Worm (Caenorhabditis elegans) whole organism, late embryonic: ENCODE results near the gene glb-34.

Experiments
- C08G9.2 ChIP-seq: sonication (generic microtip); optimal IDR thresholded peaks from 2 replicates; lab custom pipeline; 2016; ENCODE audit warnings: mild to moderate bottlenecking, missing genetic modification characterization, moderate library complexity, missing compliant biosample characterization
- F13H6.1 ChIP-seq: sonication (generic microtip); optimal IDR thresholded peaks from 2 replicates; lab custom pipeline; 2016; ENCODE audit warnings: missing genetic modification characterization, missing compliant biosample characterization
- K02D7.2 ChIP-seq: sonication (generic microtip); optimal IDR thresholded peaks from 2 replicates; lab custom pipeline; 2017; ENCODE audit warnings: mild to moderate bottlenecking, missing genetic modification characterization, missing compliant biosample characterization
- T23F11.4 ChIP-seq: fragments of 200-800 bp; sonication (Bioruptor generic); optimal IDR thresholded peaks from 2 replicates; lab custom pipeline; 2018; ENCODE audit warnings: mild to moderate bottlenecking, missing genetic modification characterization, missing compliant biosample characterization
- Y22D7AL.16 ChIP-seq: sonication (generic microtip); optimal IDR thresholded peaks from 2 replicates; lab custom pipeline; 2016; ENCODE audit warnings: missing genetic modification characterization, missing compliant biosample characterization
- ahr-1 ChIP-seq: sonication (generic microtip); optimal IDR thresholded peaks from 2 replicates; lab custom pipeline; 2016; ENCODE audit warnings: missing genetic modification characterization, missing compliant biosample characterization
- ama-1 ChIP-seq: fragments of 150-350 bp; optimal IDR thresholded peaks from 2 replicates; lab custom pipeline; 2014
- ceh-14 ChIP-seq: sonication (generic microtip); optimal IDR thresholded peaks from 2 replicates; lab custom pipeline; 2016; ENCODE audit warnings: missing genotype, missing genetic modification characterization, missing compliant biosample characterization
- ceh-18 ChIP-seq: sonication (generic microtip); optimal IDR thresholded peaks from 2 replicates; lab custom pipeline; 2016; ENCODE audit warnings: missing genetic modification characterization, missing compliant biosample characterization
- ceh-2 ChIP-seq: sonication (generic microtip); optimal IDR thresholded peaks from 2 replicates; lab custom pipeline; 2016; ENCODE audit warnings: missing genotype, missing genetic modification characterization, missing compliant biosample characterization
- ceh-24 ChIP-seq: sonication (generic microtip); optimal IDR thresholded peaks from 2 replicates; lab custom pipeline; 2016; ENCODE audit warnings: mild to moderate bottlenecking, missing genetic modification characterization, missing compliant biosample characterization
- ceh-48 ChIP-seq: sonication (generic microtip); optimal IDR thresholded peaks from 2 replicates; lab custom pipeline; 2016; ENCODE audit warnings: missing genetic modification characterization, inconsistent platforms, missing compliant biosample characterization
- ceh-6 ChIP-seq: fragments of 200-800 bp; sonication (Bioruptor generic); optimal IDR thresholded peaks from 2 replicates; lab custom pipeline; 2018; ENCODE audit warnings: mild to moderate bottlenecking, missing genetic modification characterization, missing compliant biosample characterization
- che-1 ChIP-seq: sonication (generic microtip); optimal IDR thresholded peaks from 2 replicates; lab custom pipeline; 2016; ENCODE audit warnings: mild to moderate bottlenecking, missing genetic modification characterization, missing compliant biosample characterization
- elt-2 ChIP-seq: sonication (generic microtip); optimal IDR thresholded peaks from 2 replicates; lab custom pipeline; 2016; ENCODE audit warnings: missing genetic modification reagents, missing genetic modification characterization, missing compliant biosample characterization
- elt-4 ChIP-seq: sonication (generic microtip); optimal IDR thresholded peaks from 2 replicates; lab custom pipeline; 2016; ENCODE audit warnings: missing genetic modification characterization, missing compliant biosample characterization
- eyg-1 ChIP-seq: sonication (generic microtip); optimal IDR thresholded peaks from 2 replicates; lab custom pipeline; 2016; ENCODE audit warnings: missing genotype, missing genetic modification characterization, missing compliant biosample characterization
- hlh-15 ChIP-seq: sonication (generic microtip); optimal IDR thresholded peaks from 2 replicates; lab custom pipeline; 2016; ENCODE audit warnings: missing genetic modification characterization, missing compliant biosample characterization
- hlh-30 ChIP-seq: sonication (generic microtip); optimal IDR thresholded peaks from 2 replicates; lab custom pipeline; 2017; ENCODE audit warnings: antibody characterized with exemption, missing genetic modification characterization, missing compliant biosample characterization; ENCODE audit not compliant: insufficient read depth
- hlh-6 ChIP-seq: sonication (generic microtip); optimal IDR thresholded peaks from 2 replicates; lab custom pipeline; 2016; ENCODE audit warnings: missing genotype, missing genetic modification characterization, missing compliant biosample characterization
- lim-6 ChIP-seq: sonication (generic microtip); optimal IDR thresholded peaks from 2 replicates; lab custom pipeline; 2016; ENCODE audit warnings: missing genetic modification characterization, missing compliant biosample characterization
- lin-11 ChIP-seq: fragments of 200-800 bp; sonication (Bioruptor generic); optimal IDR thresholded peaks from 2 replicates; lab custom pipeline; 2018; ENCODE audit warnings: mild to moderate bottlenecking, missing genetic modification characterization, missing compliant biosample characterization
- nfya-1 ChIP-seq: sonication (generic microtip); optimal IDR thresholded peaks from 2 replicates; lab custom pipeline; 2017; ENCODE audit warnings: missing genetic modification characterization, mild to moderate bottlenecking, missing compliant biosample characterization, antibody characterized with exemption, moderate library complexity
- npax-4 ChIP-seq: sonication (generic microtip); optimal IDR thresholded peaks from 2 replicates; lab custom pipeline; 2016; ENCODE audit warnings: missing genetic modification characterization, missing compliant biosample characterization
- pat-9 ChIP-seq: fragments of 200-800 bp; sonication (Bioruptor generic); optimal IDR thresholded peaks from 2 replicates; lab custom pipeline; 2018; ENCODE audit warnings: mild to moderate bottlenecking, missing genetic modification characterization, moderate library complexity, missing compliant biosample characterization
- pha-2 ChIP-seq: sonication (generic microtip); optimal IDR thresholded peaks from 2 replicates; lab custom pipeline; 2017; ENCODE audit warnings: mild to moderate bottlenecking, missing genetic modification characterization, missing compliant biosample characterization
- pqm-1 ChIP-seq: sonication (generic microtip); optimal IDR thresholded peaks from 2 replicates; lab custom pipeline; 2016; ENCODE audit warnings: missing genetic modification characterization, missing compliant biosample characterization
- pros-1 ChIP-seq: fragments of 150-350 bp; optimal IDR thresholded peaks from 2 replicates; lab custom pipeline; 2014; ENCODE audit warnings: missing biosample characterization, missing genetic modification reagents, missing genetic modification characterization
- ref-2 ChIP-seq: sonication (generic microtip); optimal IDR thresholded peaks from 2 replicates; lab custom pipeline; 2016; ENCODE audit warnings: missing genetic modification characterization, missing compliant biosample characterization
- sdc-2 ChIP-seq: sonication (generic microtip); optimal IDR thresholded peaks from 2 replicates; lab custom pipeline; 2016; ENCODE audit warnings: missing genotype, missing genetic modification characterization, missing compliant biosample characterization
- sox-4 ChIP-seq: sonication (generic microtip); optimal IDR thresholded peaks from 2 replicates; lab custom pipeline; 2017; ENCODE audit warnings: mild to moderate bottlenecking, missing genetic modification characterization, inconsistent platforms, missing compliant biosample characterization
- unc-3 ChIP-seq, 2 experiments: fragments of 200-800 bp in 1 of 2; sonication (Bioruptor generic) in 1 of 2; sonication (generic microtip) in 1 of 2; conservative IDR thresholded peaks in 1 of 2; optimal IDR thresholded peaks in 1 of 2; 2 replicates each; pipeline versions ENCODE4 v1.3.6 to Lab custom; 2016 to 2022; ENCODE audit warnings: missing compliant biosample characterization in 2 of 2, missing genetic modification characterization in 2 of 2, missing genetic modification reagents in 1 of 2
- unc-42 ChIP-seq: sonication (generic microtip); optimal IDR thresholded peaks from 2 replicates; lab custom pipeline; 2016; ENCODE audit warnings: missing genotype, missing genetic modification characterization, missing compliant biosample characterization
- unc-55 ChIP-seq: sonication (generic microtip); optimal IDR thresholded peaks from 2 replicates; lab custom pipeline; 2017; ENCODE audit warnings: missing biosample characterization, missing genetic modification reagents, missing genetic modification characterization
- zip-5 ChIP-seq: sonication (generic microtip); optimal IDR thresholded peaks from 2 replicates; lab custom pipeline; 2016; ENCODE audit warnings: missing genetic modification characterization, missing compliant biosample characterization

glb-34 gene

ce11 chrIV:14620543-14620942, 48.0 kb upstream of the glb-34 start (continued):
- TF ChIP-seq hlh-30 = no peak
- no peak for TF ChIP-seq npax-4 (tag; lab: Kevin White, UChicago)
- TF ChIP-seq elt-4 (tag; lab: Kevin White, UChicago) = no peak
- no peak for TF ChIP-seq sdc-2 (tag; lab: Kevin White, UChicago)
- TF ChIP-seq unc-42 (tag; lab: Kevin White, UChicago) = no peak
- no peak for TF ChIP-seq pqm-1 (tag; lab: Kevin White, UChicago)
- TF ChIP-seq T23F11.4 (GFP tag; lab: Kevin White, UChicago) = no peak
- TF ChIP-seq hlh-6 (tag; lab: Kevin White, UChicago) = no peak
- peak; percentile 33 for TF ChIP-seq nfya-1
- no peak for TF ChIP-seq elt-2 (tag; lab: Kevin White, UChicago)
- TF ChIP-seq ceh-24 = no peak

- no peak for TF ChIP-seq hlh-6 (tag; lab: Kevin White, UChicago)
- TF ChIP-seq ceh-14 (tag; lab: Kevin White, UChicago) = no peak
- TF ChIP-seq elt-4 (tag; lab: Kevin White, UChicago) = no peak
- no peak for TF ChIP-seq ceh-2 (tag; lab: Kevin White, UChicago)
- TF ChIP-seq C08G9.2 (tag; lab: Kevin White, UChicago) = no peak
- no peak for TF ChIP-seq npax-4 (tag; lab: Kevin White, UChicago)
- no peak for TF ChIP-seq pat-9 (tag; lab: Kevin White, UChicago)
- TF ChIP-seq pros-1 (tag; lab: Kevin White, UChicago) = no peak
- no peak for TF ChIP-seq eyg-1
- TF ChIP-seq, all 69 proteins: peak for 0
These were observed 47.5 kb upstream of the glb-34 start for ce11 chrIV:14620042-14620441.

- TF ChIP-seq sox-4 (tag; lab: Kevin White, UChicago) = no peak
- TF ChIP-seq ref-2 (tag; lab: Kevin White, UChicago) = no peak
These were observed 46.0 kb upstream of the glb-34 start for ce11 chrIV:14618551-14618950.

ce11 chrIV:14617985-14618384, 45.5 kb upstream of the glb-34 start:
- TF ChIP-seq pha-2 (tag; lab: Kevin White, UChicago) = no peak

ce11 chrIV:14617498-14617897, 45.0 kb upstream of the glb-34 start:
- TF ChIP-seq pat-9 (tag; lab: Kevin White, UChicago) (no peak), pqm-1 (tag; lab: Kevin White, UChicago) (no peak), sox-4 (tag; lab: Kevin White, UChicago) (no peak), pha-2 (tag; lab: Kevin White, UChicago) (no peak), lim-6 (tag; lab: Kevin White, UChicago) (no peak), sdc-2 (tag; lab: Kevin White, UChicago) (no peak), ceh-24 (no peak), elt-4 (tag; lab: Kevin White, UChicago) (no peak), hlh-6 (tag; lab: Kevin White, UChicago) (no peak), ceh-18 (tag; lab: Kevin White, UChicago) (no peak)

- TF ChIP-seq unc-42 (tag; lab: Kevin White, UChicago) = no peak
- TF ChIP-seq ceh-18 (tag; lab: Kevin White, UChicago) = no peak
- TF ChIP-seq hlh-6 (tag; lab: Kevin White, UChicago) = no peak
- TF ChIP-seq Y22D7AL.16 = no peak
- no peak for TF ChIP-seq ceh-48 (tag; lab: Kevin White, UChicago)
- TF ChIP-seq hlh-15 (tag; lab: Kevin White, UChicago) = no peak
- no peak for TF ChIP-seq ref-2 (tag; lab: Kevin White, UChicago)
- TF ChIP-seq unc-55 (GFP tag; lab: Kevin White, UChicago) = no peak
These were observed 44.6 kb upstream of the glb-34 start for ce11 chrIV:14617059-14617458.

ce11 chrIV:14616303-14616702, 43.8 kb upstream of the glb-34 start, which contains the start of gene dmd-6:
Gene dmd-6, plus strand, starts transcription at chrIV:14616603.
- TF ChIP-seq che-1 (no peak), K02D7.2 (tag; lab: Kevin White, UChicago) (no peak), hlh-30 (no peak), zip-5 (tag; lab: Kevin White, UChicago) (no peak), elt-2 (tag; lab: Kevin White, UChicago) (no peak), ama-1 (lab: Kevin White, UChicago) (no peak), lin-11 (tag; lab: Kevin White, UChicago) (no peak), unc-3 (GFP tag; conservative IDR thresholded peaks at IDR 0.05; lab: Robert Waterston, UW) (no peak), unc-3 (tag; optimal IDR thresholded peaks at IDR 0.05; lab: Kevin White, UChicago) (no peak), ceh-6 (GFP tag; lab: Kevin White, UChicago) (no peak), C08G9.2 (tag; lab: Kevin White, UChicago) (no peak), F13H6.1 (tag; lab: Kevin White, UChicago) (no peak), ahr-1 (tag; lab: Kevin White, UChicago) (no peak), hlh-15 (tag; lab: Kevin White, UChicago) (no peak), sdc-2 (tag; lab: Kevin White, UChicago) (no peak)
